Worm (Caenorhabditis elegans) whole organism, L3 larva: ENCODE measurements around the gene C33C12.4.

Experiments
- R02D3.7 ChIP-seq: fragments of 150-350 bp; optimal IDR thresholded peaks from 2 replicates; lab custom pipeline; 2014; ENCODE audit warnings: missing biosample characterization, missing genetic modification characterization
- ZK546.5 ChIP-seq: sonication (generic microtip); optimal IDR thresholded peaks from 2 replicates; lab custom pipeline; 2017; ENCODE audit warnings: missing biosample characterization, missing genetic modification characterization
- ceh-16 ChIP-seq: sonication (generic microtip); optimal IDR thresholded peaks from 2 replicates; lab custom pipeline; 2017; ENCODE audit warnings: missing biosample characterization, missing genetic modification characterization
- ceh-9 ChIP-seq: sonication (generic microtip); optimal IDR thresholded peaks from 2 replicates; lab custom pipeline; 2018; ENCODE audit warnings: missing biosample characterization, missing genetic modification characterization
- daf-12 ChIP-seq: fragments of 150-350 bp; optimal IDR thresholded peaks from 2 replicates; lab custom pipeline; 2014; ENCODE audit warnings: missing biosample characterization, missing genetic modification reagents, missing genetic modification characterization
- egl-27 ChIP-seq: sonication (generic microtip); optimal IDR thresholded peaks from 4 replicates; lab custom pipeline; 2017; ENCODE audit warnings: missing biosample characterization, missing genetic modification reagents, missing genetic modification characterization
- egl-5 ChIP-seq: fragments of 150-350 bp; optimal IDR thresholded peaks from 2 replicates; lab custom pipeline; 2017; ENCODE audit warnings: missing biosample characterization, missing genetic modification reagents, missing genetic modification characterization, inconsistent platforms
- elt-1 ChIP-seq: fragments of 150-350 bp; optimal IDR thresholded peaks from 2 replicates; lab custom pipeline; 2014; ENCODE audit warnings: missing biosample characterization, missing genetic modification characterization
- elt-2 ChIP-seq: sonication (generic microtip); optimal IDR thresholded peaks from 2 replicates; lab custom pipeline; 2016; ENCODE audit warnings: missing genetic modification reagents, mild to moderate bottlenecking, missing genetic modification characterization, missing compliant biosample characterization
- elt-3 ChIP-seq, 3 experiments: fragments of 150-350 bp in 1 of 3; sonication (generic microtip) in 2 of 3; optimal IDR thresholded peaks; 2 replicates in 2 of 3; 4 replicates in 1 of 3; lab custom pipeline; 2014 to 2017; ENCODE audit warnings: missing biosample characterization in 3 of 3, missing genetic modification characterization in 3 of 3
- eor-1 ChIP-seq, 2 experiments: fragments of 150-350 bp; optimal IDR thresholded peaks; 2 replicates each; lab custom pipeline; 2014 to 2018; ENCODE audit warnings: missing biosample characterization in 2 of 2, missing genetic modification characterization in 2 of 2
- fkh-10 ChIP-seq: sonication (generic microtip); optimal IDR thresholded peaks from 2 replicates; lab custom pipeline; 2017; ENCODE audit warnings: missing biosample characterization, missing genetic modification reagents, missing genetic modification characterization
- fos-1 ChIP-seq: fragments of 150-350 bp; optimal IDR thresholded peaks from 2 replicates; lab custom pipeline; 2014; ENCODE audit warnings: missing biosample characterization, missing genetic modification characterization
- hmg-11 ChIP-seq: sonication (generic microtip); optimal IDR thresholded peaks from 2 replicates; lab custom pipeline; 2016; ENCODE audit warnings: missing genetic modification characterization, missing compliant biosample characterization
- jun-1 ChIP-seq: fragments of 150-350 bp; optimal IDR thresholded peaks from 2 replicates; lab custom pipeline; 2014; ENCODE audit warnings: missing biosample characterization, missing genetic modification reagents, missing genetic modification characterization
- lsy-12 ChIP-seq: sonication (generic microtip); optimal IDR thresholded peaks from 2 replicates; lab custom pipeline; 2016; ENCODE audit warnings: mild to moderate bottlenecking, missing genetic modification characterization, missing compliant biosample characterization
- mdl-1 ChIP-seq: fragments of 150-350 bp; optimal IDR thresholded peaks from 2 replicates; lab custom pipeline; 2014; ENCODE audit warnings: missing biosample characterization, missing genetic modification characterization
- nhr-12 ChIP-seq: fragments of 150-350 bp; optimal IDR thresholded peaks from 2 replicates; lab custom pipeline; 2014; ENCODE audit warnings: missing biosample characterization, missing genetic modification characterization
- nhr-25 ChIP-seq: sonication (generic microtip); optimal IDR thresholded peaks from 2 replicates; lab custom pipeline; 2017; ENCODE audit warnings: missing biosample characterization, missing genetic modification characterization
- nhr-28 ChIP-seq: fragments of 150-350 bp; optimal IDR thresholded peaks from 2 replicates; lab custom pipeline; 2014; ENCODE audit warnings: missing biosample characterization, missing genetic modification characterization
- nhr-43 ChIP-seq: sonication (generic microtip); optimal IDR thresholded peaks from 2 replicates; lab custom pipeline; 2016; ENCODE audit warnings: mild to moderate bottlenecking, missing genetic modification characterization, missing compliant biosample characterization; ENCODE audit not compliant: poor library complexity, severe bottlenecking
- nhr-67 ChIP-seq: fragments of 150-350 bp; optimal IDR thresholded peaks from 2 replicates; lab custom pipeline; 2014; ENCODE audit warnings: missing biosample characterization, missing genetic modification characterization
- nhr-76 ChIP-seq: fragments of 150-350 bp; sonication (generic microtip); optimal IDR thresholded peaks from 5 replicates; lab custom pipeline; 2014; ENCODE audit warnings: missing biosample characterization, missing genetic modification characterization
- pha-4 ChIP-seq: fragments of 150-350 bp; optimal IDR thresholded peaks from 2 replicates; lab custom pipeline; 2014; ENCODE audit warnings: missing biosample characterization, missing genetic modification reagents, missing genetic modification characterization
- pqm-1 ChIP-seq: fragments of 150-350 bp; optimal IDR thresholded peaks from 2 replicates; lab custom pipeline; 2017; ENCODE audit warnings: missing biosample characterization, missing genetic modification characterization, inconsistent platforms
- sea-2 ChIP-seq: fragments of 150-350 bp; sonication (generic microtip); optimal IDR thresholded peaks from 4 replicates; lab custom pipeline; 2014; ENCODE audit warnings: missing biosample characterization, missing genetic modification reagents, missing genetic modification characterization
- skn-1 ChIP-seq: fragments of 150-350 bp; optimal IDR thresholded peaks from 2 replicates; lab custom pipeline; 2014; ENCODE audit warnings: missing biosample characterization, missing genetic modification characterization
- snpc-4 ChIP-seq: fragments of 150-350 bp; optimal IDR thresholded peaks from 2 replicates; lab custom pipeline; 2014; ENCODE audit warnings: missing biosample characterization, missing genetic modification characterization
- tbx-2 ChIP-seq: sonication (generic microtip); optimal IDR thresholded peaks from 2 replicates; lab custom pipeline; 2016; ENCODE audit warnings: mild to moderate bottlenecking, missing genetic modification characterization, missing compliant biosample characterization
- unc-62 ChIP-seq: fragments of 150-350 bp; sonication (generic microtip); optimal IDR thresholded peaks from 4 replicates; lab custom pipeline; 2014; ENCODE audit warnings: missing biosample characterization, missing genetic modification reagents, missing genetic modification characterization
- zag-1 ChIP-seq: fragments of 150-350 bp; optimal IDR thresholded peaks from 2 replicates; lab custom pipeline; 2014; ENCODE audit warnings: missing biosample characterization, missing genetic modification characterization
- ztf-11 ChIP-seq: fragments of 150-350 bp; optimal IDR thresholded peaks from 2 replicates; lab custom pipeline; 2014; ENCODE audit warnings: missing biosample characterization, missing genetic modification characterization
- ztf-4 ChIP-seq: fragments of 150-350 bp; optimal IDR thresholded peaks from 2 replicates; lab custom pipeline; 2014; ENCODE audit warnings: missing biosample characterization, missing genetic modification characterization

Gene C33C12.4

ce11 chrII:2150485-2150985, 15.7 kb downstream of the C33C12.4 start, which contains the start of the genes C40A11.7 and C40A11.8:
TSS of gene C40A11.7 (minus strand) at chrII:2150585.
TSS of gene C40A11.8 (minus strand) at chrII:2150935.
- no peak for TF ChIP-seq elt-1
- TF ChIP-seq nhr-76 (tag; lab: Kevin White, UChicago): no peak
- no peak for TF ChIP-seq R02D3.7 (tag; lab: Kevin White, UChicago)
- no peak for TF ChIP-seq nhr-28 (tag; lab: Kevin White, UChicago)
- no peak for TF ChIP-seq nhr-67 (tag; lab: Kevin White, UChicago)
- no peak for TF ChIP-seq hmg-11 (tag; lab: Kevin White, UChicago)
- no peak for TF ChIP-seq nhr-43 (tag; lab: Kevin White, UChicago)
- TF ChIP-seq ceh-16 (tag; lab: Kevin White, UChicago): no peak
- no peak for TF ChIP-seq zag-1
- no peak for TF ChIP-seq fkh-10 (GFP tag; lab: Kevin White, UChicago)
- no peak for TF ChIP-seq egl-5
- TF ChIP-seq nhr-25 (tag; lab: Kevin White, UChicago): no peak
- no peak for TF ChIP-seq nhr-12
- TF ChIP-seq elt-2 (tag; lab: Kevin White, UChicago): no peak
- TF ChIP-seq pqm-1: no peak
- TF ChIP-seq daf-12 (tag; lab: Kevin White, UChicago): no peak
- no peak for TF ChIP-seq skn-1 (tag; lab: Kevin White, UChicago)
- no peak for TF ChIP-seq ztf-11 (tag; lab: Kevin White, UChicago)
- no peak for TF ChIP-seq fos-1 (tag; lab: Kevin White, UChicago)
- no peak for TF ChIP-seq snpc-4

DNA sequence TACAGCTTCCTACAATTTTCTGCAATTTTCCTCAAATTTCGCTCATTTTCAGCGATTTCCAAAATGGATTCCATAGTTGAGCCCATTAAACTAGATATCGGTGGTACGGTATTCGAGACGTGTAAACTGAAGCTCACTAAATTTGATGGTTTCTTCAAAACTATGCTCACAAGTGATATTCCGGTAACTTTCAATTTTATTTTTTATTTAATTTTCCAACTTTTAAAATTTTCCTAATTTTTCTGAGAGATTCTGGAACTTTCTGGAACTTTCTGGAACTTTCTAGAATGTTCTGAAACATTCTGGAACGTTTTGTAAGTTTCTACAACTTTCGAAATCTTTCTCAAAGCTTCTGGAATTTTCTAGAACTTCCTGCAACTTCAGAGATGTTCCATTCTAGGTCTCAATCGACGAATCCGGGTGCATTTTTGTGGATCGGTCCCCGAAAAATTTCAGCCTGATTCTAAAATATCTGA, 19.3 kb downstream of the C33C12.4 start, which contains the start of gene C40A11.2:
Gene C40A11.2, plus strand, starts transcription at position 51 of the 476 bp plus-strand sequence.
- no peak for TF ChIP-seq nhr-25 (tag; lab: Kevin White, UChicago)
- TF ChIP-seq elt-1: no peak
- no peak for TF ChIP-seq ztf-4 (tag; lab: Kevin White, UChicago)
- no peak for TF ChIP-seq ztf-11 (tag; lab: Kevin White, UChicago)
- no peak for TF ChIP-seq eor-1 (tag; optimal IDR thresholded peaks at IDR 0.05; lab: Kevin White, UChicago)
- no peak for TF ChIP-seq unc-62
- TF ChIP-seq nhr-67 (tag; lab: Kevin White, UChicago): no peak
- TF ChIP-seq elt-2 (tag; lab: Kevin White, UChicago): no peak
- TF ChIP-seq zag-1: no peak
- no peak for TF ChIP-seq snpc-4
- no peak for TF ChIP-seq pqm-1

DNA sequence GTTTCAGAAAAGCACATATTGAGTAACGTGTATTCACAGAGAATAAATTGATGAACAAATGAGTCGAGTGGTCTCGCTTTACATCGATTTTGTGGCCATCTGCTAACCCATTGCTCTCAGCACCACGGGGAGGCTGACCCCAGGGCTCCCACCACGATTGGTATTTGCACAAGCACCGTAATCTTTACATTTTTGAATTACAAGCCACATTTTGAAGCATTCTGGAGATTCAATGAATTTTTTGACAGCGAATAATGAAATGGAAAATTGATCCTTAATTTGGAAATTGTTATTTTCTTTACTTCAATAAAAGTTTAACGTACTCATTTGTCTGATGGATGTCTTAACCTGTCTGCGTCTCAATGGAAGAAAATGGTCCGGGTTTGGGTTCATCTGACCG, 20.7 kb downstream of the C33C12.4 start, which contains the start of gene C40A11.6:
Gene C40A11.6, minus strand, starts transcription at position 101 of the 400 bp plus-strand sequence.
- TF ChIP-seq pqm-1: no peak
- TF ChIP-seq ZK546.5 (tag; lab: Kevin White, UChicago): no peak
- no peak for TF ChIP-seq lsy-12 (tag; lab: Kevin White, UChicago)
- TF ChIP-seq elt-1: no peak
- TF ChIP-seq nhr-76 (tag; lab: Kevin White, UChicago): no peak
- no peak for TF ChIP-seq jun-1 (tag; lab: Kevin White, UChicago)
- no peak for TF ChIP-seq sea-2 (GFP tag; lab: Kevin White, UChicago)
- no peak for TF ChIP-seq ceh-9 (tag; lab: Kevin White, UChicago)
- no peak for TF ChIP-seq nhr-25 (tag; lab: Kevin White, UChicago)
- no peak for TF ChIP-seq fkh-10 (GFP tag; lab: Kevin White, UChicago)
- no peak for TF ChIP-seq zag-1
- TF ChIP-seq elt-3 (tag; optimal IDR thresholded peaks at IDR 0.05; lab: Kevin White, UChicago): no peak
- no peak for TF ChIP-seq elt-2 (tag; lab: Kevin White, UChicago)
- TF ChIP-seq mdl-1 (tag; lab: Kevin White, UChicago): no peak
- TF ChIP-seq pha-4 (tag; lab: Kevin White, UChicago): no peak
- TF ChIP-seq daf-12 (tag; lab: Kevin White, UChicago): no peak

ce11 chrII:2140817-2141216, 25.5 kb downstream of the C33C12.4 start, which contains the start of gene C40A11.3:
TSS of gene C40A11.3 (plus strand) at chrII:2141117.
- TF ChIP-seq ztf-4 (tag; lab: Kevin White, UChicago): no peak
- TF ChIP-seq lsy-12 (tag; lab: Kevin White, UChicago): no peak
- no peak for TF ChIP-seq egl-27 (tag; lab: Kevin White, UChicago)
- TF ChIP-seq tbx-2 (tag; lab: Kevin White, UChicago): no peak
- TF ChIP-seq R02D3.7 (tag; lab: Kevin White, UChicago): no peak
- no peak for TF ChIP-seq elt-3 (tag; optimal IDR thresholded peaks at IDR 0.05; lab: Kevin White, UChicago)
- TF ChIP-seq elt-2 (tag; lab: Kevin White, UChicago): no peak
- no peak for TF ChIP-seq jun-1 (tag; lab: Kevin White, UChicago)
- no peak for TF ChIP-seq ceh-9 (tag; lab: Kevin White, UChicago)
- no peak for TF ChIP-seq nhr-76 (tag; lab: Kevin White, UChicago)
- no peak for TF ChIP-seq snpc-4
